Fruit fly (Drosophila melanogaster) whole organism, embryonic: ENCODE measurements around the gene CG4025.

Experiments used
- CG10321 ChIP-seq: fragments of 200-800 bp; sonication (Bioruptor generic); IDR thresholded peaks from 2 replicates; pipeline ENCODE4 v1.3.6; 2022; ENCODE audit warnings: missing biosample characterization, missing genetic modification characterization
- CG11456 ChIP-seq: fragments of 200-800 bp; sonication (Bioruptor generic); IDR thresholded peaks from 3 replicates; pipeline ENCODE4 v1.3.6; 2022; ENCODE audit warnings: missing biosample characterization, missing genetic modification characterization
- CG11695 ChIP-seq: fragments of 200-800 bp; sonication (Bioruptor generic); IDR thresholded peaks from 3 replicates; pipeline ENCODE4 v1.3.6; 2022; ENCODE audit warnings: missing biosample characterization, missing genetic modification characterization
- CG11696 ChIP-seq: fragments of 200-800 bp; sonication (Bioruptor generic); IDR thresholded peaks from 2 replicates; pipeline ENCODE4 v1.3.6; 2022; ENCODE audit warnings: missing biosample characterization, missing genetic modification characterization
- CG11723 ChIP-seq: fragments of 200-800 bp; sonication (Bioruptor generic); optimal IDR thresholded peaks from 2 replicates; lab custom pipeline; 2017; ENCODE audit warnings: missing biosample characterization, mild to moderate bottlenecking, missing genetic modification characterization
- CG13424 ChIP-seq: fragments of 200-800 bp; sonication (Bioruptor generic); optimal IDR thresholded peaks from 2 replicates; lab custom pipeline; 2019; ENCODE audit warnings: missing biosample characterization, mild to moderate bottlenecking, missing genetic modification characterization, moderate library complexity
- CG1647 ChIP-seq: fragments of 200-800 bp; sonication (Bioruptor generic); optimal IDR thresholded peaks from 3 replicates; lab custom pipeline; 2016; ENCODE audit warnings: missing biosample characterization, missing genetic modification characterization
- CG16815 ChIP-seq: fragments of 200-800 bp; sonication (Bioruptor generic); optimal IDR thresholded peaks from 3 replicates; lab custom pipeline; 2017; ENCODE audit warnings: missing biosample characterization, mild to moderate bottlenecking, missing genetic modification characterization
- CG1832 ChIP-seq: fragments of 200-800 bp; sonication (Bioruptor generic); optimal IDR thresholded peaks from 2 replicates; lab custom pipeline; 2017; ENCODE audit warnings: missing biosample characterization, mild to moderate bottlenecking, missing genetic modification characterization, inconsistent platforms
- CG18599 ChIP-seq: fragments of 200-800 bp; sonication (Bioruptor generic); optimal IDR thresholded peaks from 3 replicates; lab custom pipeline; 2017; ENCODE audit warnings: missing biosample characterization, missing genetic modification characterization, mild to moderate bottlenecking, moderate library complexity, missing genetic modification reagents
- CG2875 ChIP-seq: fragments of 200-800 bp; sonication (Bioruptor generic); optimal IDR thresholded peaks from 2 replicates; lab custom pipeline; 2017; ENCODE audit warnings: missing biosample characterization, mild to moderate bottlenecking, missing genetic modification characterization, missing genetic modification reagents
- CG31224 ChIP-seq: fragments of 200-800 bp; sonication (Bioruptor generic); IDR thresholded peaks from 2 replicates; pipeline ENCODE4 v1.3.6; 2022; ENCODE audit warnings: missing biosample characterization, missing genetic modification characterization
- CG4617 ChIP-seq: fragments of 200-800 bp; sonication (Bioruptor generic); optimal IDR thresholded peaks from 3 replicates; lab custom pipeline; 2016; ENCODE audit warnings: missing biosample characterization, missing genetic modification characterization, borderline replicate concordance
- CG6175 ChIP-seq: fragments of 200-800 bp; sonication (Bioruptor generic); IDR thresholded peaks from 3 replicates; pipeline ENCODE4 v1.3.6; 2022; ENCODE audit warnings: missing biosample characterization, missing genetic modification characterization
- CG6791 ChIP-seq: fragments of 200-800 bp; sonication (Bioruptor generic); IDR thresholded peaks from 3 replicates; pipeline ENCODE4 v1.3.6; 2022; ENCODE audit warnings: missing biosample characterization, missing genetic modification characterization; ENCODE audit not compliant: partially characterized antibody
- CG8388 ChIP-seq: fragments of 200-800 bp; sonication (Bioruptor generic); optimal IDR thresholded peaks from 2 replicates; lab custom pipeline; 2019; ENCODE audit warnings: missing biosample characterization, mild to moderate bottlenecking, missing genetic modification characterization, moderate library complexity
- CG9609 ChIP-seq: fragments of 200-800 bp; sonication (Bioruptor generic); optimal IDR thresholded peaks from 3 replicates; lab custom pipeline; 2016; ENCODE audit warnings: missing biosample characterization, missing genetic modification characterization
- CTCF ChIP-seq: fragments of 200-800 bp; sonication (Bioruptor generic); optimal IDR thresholded peaks from 2 replicates; lab custom pipeline; 2017; ENCODE audit warnings: missing biosample characterization, mild to moderate bottlenecking, missing genetic modification characterization, moderate library complexity
- CkIIα-i1 ChIP-seq: fragments of 200-800 bp; sonication (Bioruptor generic); IDR thresholded peaks from 2 replicates; pipeline ENCODE4 v1.3.6; 2022; ENCODE audit warnings: missing biosample characterization, missing genetic modification characterization
- Dek ChIP-seq: fragments of 200-800 bp; sonication (Bioruptor generic); optimal IDR thresholded peaks from 3 replicates; lab custom pipeline; 2019; ENCODE audit warnings: missing biosample characterization, mild to moderate bottlenecking, missing genetic modification characterization, moderate library complexity
- Doc2 ChIP-seq: fragments of 200-800 bp; sonication (Bioruptor generic); IDR thresholded peaks from 2 replicates; pipeline ENCODE4 v1.3.6; 2022; ENCODE audit warnings: missing biosample characterization, missing genetic modification characterization
- Lpt ChIP-seq: fragments of >200 bp; optimal IDR thresholded peaks from 2 replicates; lab custom pipeline; 2018; ENCODE audit warnings: missing biosample characterization, missing genetic modification characterization
- Max ChIP-seq: fragments of 200-800 bp; sonication (Bioruptor generic); optimal IDR thresholded peaks from 2 replicates; lab custom pipeline; 2016; ENCODE audit warnings: missing biosample characterization, mild to moderate bottlenecking, missing genetic modification characterization
- Meics ChIP-seq: fragments of 200-800 bp; sonication (Bioruptor generic); optimal IDR thresholded peaks from 2 replicates; lab custom pipeline; 2017; ENCODE audit warnings: missing biosample characterization, mild to moderate bottlenecking, missing genetic modification characterization
- Mes4 ChIP-seq: fragments of 200-800 bp; sonication (Bioruptor generic); optimal IDR thresholded peaks from 2 replicates; lab custom pipeline; 2016; ENCODE audit warnings: missing biosample characterization, missing genetic modification characterization
- Ssrp ChIP-seq: fragments of 200-800 bp; sonication (Bioruptor generic); optimal IDR thresholded peaks from 2 replicates; lab custom pipeline; 2018; ENCODE audit warnings: missing biosample characterization, mild to moderate bottlenecking, missing genetic modification characterization, moderate library complexity
- Vsx1 ChIP-seq: fragments of 200-800 bp; sonication (Bioruptor generic); optimal IDR thresholded peaks from 2 replicates; lab custom pipeline; 2017; ENCODE audit warnings: missing biosample characterization, mild to moderate bottlenecking, missing genetic modification characterization, missing genetic modification reagents
- ato ChIP-seq: fragments of 200-800 bp; sonication (Bioruptor generic); IDR thresholded peaks from 2 replicates; pipeline ENCODE4 v1.3.6; 2022; ENCODE audit warnings: missing biosample characterization, missing genetic modification characterization; ENCODE audit not compliant: partially characterized antibody
- bab2 ChIP-seq: fragments of 200-800 bp; sonication (Bioruptor generic); optimal IDR thresholded peaks from 2 replicates; lab custom pipeline; 2016; ENCODE audit warnings: missing biosample characterization, missing genetic modification characterization
- bsh ChIP-seq, 2 experiments: fragments of 200-800 bp; sonication (Bioruptor generic); optimal IDR thresholded peaks; 2 replicates each; lab custom pipeline; 2017 to 2018; ENCODE audit warnings: mild to moderate bottlenecking in 2 of 2, missing biosample characterization in 2 of 2, missing genetic modification characterization in 2 of 2, moderate library complexity in 1 of 2
- crp ChIP-seq, 2 experiments: fragments of 200-800 bp; sonication (Bioruptor generic); optimal IDR thresholded peaks; 2 replicates in 1 of 2; 3 replicates in 1 of 2; lab custom pipeline; 2017; ENCODE audit warnings: missing biosample characterization in 2 of 2, missing genetic modification characterization in 2 of 2, mild to moderate bottlenecking in 1 of 2, moderate library complexity in 1 of 2
- gcm ChIP-seq: fragments of 200-800 bp; sonication (Bioruptor generic); optimal IDR thresholded peaks from 2 replicates; lab custom pipeline; 2019; ENCODE audit warnings: missing biosample characterization, mild to moderate bottlenecking, missing genetic modification characterization, moderate library complexity
- grau ChIP-seq: fragments of 200-800 bp; optimal IDR thresholded peaks from 3 replicates; lab custom pipeline; 2019; ENCODE audit warnings: missing biosample characterization, mild to moderate bottlenecking, missing genetic modification characterization, moderate library complexity
- jing ChIP-seq: fragments of 200-800 bp; sonication (Bioruptor generic); optimal IDR thresholded peaks from 2 replicates; lab custom pipeline; 2018; ENCODE audit warnings: missing biosample characterization, mild to moderate bottlenecking, missing genetic modification characterization
- kah ChIP-seq: fragments of 200-800 bp; sonication (Bioruptor generic); optimal IDR thresholded peaks from 2 replicates; lab custom pipeline; 2018; ENCODE audit warnings: missing biosample characterization, mild to moderate bottlenecking, missing genetic modification characterization
- lov ChIP-seq, 2 experiments: fragments of 200-800 bp in 1 of 2; fragments of >200 bp in 1 of 2; sonication (Bioruptor generic) in 1 of 2; IDR thresholded peaks in 1 of 2; optimal IDR thresholded peaks in 1 of 2; 2 replicates in 1 of 2; 3 replicates in 1 of 2; pipeline versions ENCODE4 v1.3.6 to Lab custom; 2017 to 2022; ENCODE audit warnings: missing biosample characterization in 1 of 2, missing genetic modification characterization in 1 of 2
- mirr ChIP-seq: fragments of 200-800 bp; sonication (Bioruptor generic); optimal IDR thresholded peaks from 3 replicates; lab custom pipeline; 2018; ENCODE audit warnings: missing biosample characterization, mild to moderate bottlenecking, missing genetic modification characterization
- nerfin-2 ChIP-seq: fragments of 200-800 bp; sonication (Bioruptor generic); IDR thresholded peaks from 2 replicates; pipeline ENCODE4 v1.3.6; 2022; ENCODE audit warnings: missing biosample characterization, missing genetic modification characterization; ENCODE audit not compliant: partially characterized antibody
- pnt ChIP-seq: fragments of 200-800 bp; sonication (Bioruptor generic); optimal IDR thresholded peaks from 3 replicates; lab custom pipeline; 2016; ENCODE audit warnings: missing biosample characterization, missing genetic modification characterization
- prd ChIP-seq, 3 experiments: fragments of >200 bp in 2 of 3; fragments of 200-800 bp in 1 of 3; sonication (Bioruptor generic) in 1 of 3; optimal IDR thresholded peaks in 2 of 3; IDR thresholded peaks in 1 of 3; 2 replicates in 2 of 3; 3 replicates in 1 of 3; pipeline versions ENCODE4 v1.3.6 to Lab custom; 2017 to 2022; ENCODE audit warnings: missing biosample characterization in 1 of 3, missing genetic modification characterization in 1 of 3
- psq ChIP-seq: fragments of 200-800 bp; sonication (Bioruptor generic); optimal IDR thresholded peaks from 2 replicates; lab custom pipeline; 2017; ENCODE audit warnings: missing biosample characterization, missing genetic modification characterization
- sima ChIP-seq: fragments of 200-800 bp; sonication (Bioruptor generic); optimal IDR thresholded peaks from 2 replicates; lab custom pipeline; 2016; ENCODE audit warnings: missing biosample characterization, missing genetic modification characterization
- sob ChIP-seq: fragments of 200-800 bp; sonication (Bioruptor generic); IDR thresholded peaks from 2 replicates; pipeline ENCODE4 v1.3.6; 2022; ENCODE audit warnings: missing biosample characterization, missing genetic modification characterization
- sr ChIP-seq: fragments of 200-800 bp; sonication (Bioruptor generic); IDR thresholded peaks from 3 replicates; pipeline ENCODE4 v1.3.6; 2022; ENCODE audit warnings: missing biosample characterization, missing genetic modification characterization
- stwl ChIP-seq: fragments of 200-800 bp; sonication (Bioruptor generic); optimal IDR thresholded peaks from 3 replicates; lab custom pipeline; 2018; ENCODE audit warnings: missing biosample characterization, mild to moderate bottlenecking, missing genetic modification characterization, moderate library complexity
- tio ChIP-seq: fragments of 200-800 bp; sonication (Bioruptor generic); optimal IDR thresholded peaks from 2 replicates; lab custom pipeline; 2017; ENCODE audit warnings: missing biosample characterization, missing genetic modification characterization, inconsistent platforms
- ttk ChIP-seq: fragments of 200-800 bp; sonication (Bioruptor generic); IDR thresholded peaks from 2 replicates; pipeline ENCODE4 v2.1.2; 2022; ENCODE audit warnings: missing biosample characterization, missing genetic modification characterization
- tx ChIP-seq: fragments of 200-800 bp; sonication (Bioruptor generic); optimal IDR thresholded peaks from 2 replicates; lab custom pipeline; 2016; ENCODE audit warnings: missing biosample characterization, missing genetic modification characterization
- vvl ChIP-seq: fragments of 200-800 bp; sonication (Bioruptor generic); IDR thresholded peaks from 2 replicates; pipeline ENCODE4 v1.3.6; 2022; ENCODE audit warnings: missing biosample characterization, missing genetic modification characterization
- yki ChIP-seq: fragments of >200 bp; optimal IDR thresholded peaks from 3 replicates; lab custom pipeline; 2018

Gene CG4025

DNA sequence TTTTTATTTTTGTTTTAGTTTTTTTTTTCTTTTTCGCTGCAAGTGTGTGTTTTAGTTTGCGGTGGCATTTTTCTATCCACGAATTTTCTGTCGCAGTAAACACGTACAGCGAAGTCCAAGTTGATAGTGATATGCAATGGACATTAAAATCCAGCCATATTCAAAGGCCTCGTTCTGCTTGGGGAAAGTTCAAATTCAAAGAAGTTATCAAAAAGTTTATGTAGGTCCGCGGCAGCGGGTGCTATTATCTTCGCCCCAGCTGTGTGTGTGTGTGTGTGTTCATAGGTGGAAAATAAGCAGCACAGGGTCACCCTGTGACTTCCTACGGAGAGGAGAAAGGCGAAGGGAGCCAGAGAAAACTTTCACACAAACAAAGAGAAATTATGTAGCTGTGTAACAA lies 10.7 kb downstream of the CG4025 start (continued):
- TF ChIP-seq psq (GFP tag; lab: Kevin White, UChicago) (no peak), nerfin-2 (GFP tag; lab: Robert Waterston, UW) (no peak), Max (GFP tag; lab: Kevin White, UChicago) (no peak), gcm (peak; percentile 21), CG8388 (GFP tag; lab: Kevin White, UChicago) (peak; percentile 70), vvl (GFP tag; lab: Robert Waterston, UW) (peak; percentile 84), CG10321 (GFP tag; lab: Robert Waterston, UW) (peak; percentile 62), lov (optimal IDR thresholded peaks at IDR 0.05; lab: Kevin White, UChicago) (no peak), lov (GFP tag; IDR thresholded peaks at IDR 0.05; lab: Robert Waterston, UW) (0 out of 3 replicates have a peak, but pooled peaks have one; percentile 48), jing (GFP tag; lab: Kevin White, UChicago) (peak; percentile 66), Lpt (GFP tag; lab: Kevin White, UChicago) (no peak), Meics (peak; percentile 33), CG6791 (GFP tag; lab: Robert Waterston, UW) (no peak), pnt (GFP tag; lab: Kevin White, UChicago) (no peak), CG11695 (peak; percentile 53; the same call in 1 of the 3 replicates), CG1832 (GFP tag; lab: Kevin White, UChicago) (no peak), tx (GFP tag; lab: Kevin White, UChicago) (peak; percentile 36), grau (tag; lab: Kevin White, UChicago) (peak; percentile 60), CG2875 (GFP tag; lab: Kevin White, UChicago) (peak; percentile 47), CG31224 (GFP tag; lab: Robert Waterston, UW) (peak; percentile 44; the same call in 1 of the 2 replicates), CG11696 (peak; percentile 87), Vsx1 (GFP tag; lab: Kevin White, UChicago) (no peak), Mes4 (GFP tag; lab: Kevin White, UChicago) (peak; percentile 64), CG1647 (no peak), Doc2 (GFP tag; lab: Robert Waterston, UW) (no peak), ato (GFP tag; lab: Robert Waterston, UW) (no peak), sr (GFP tag; lab: Robert Waterston, UW) (no peak; the same call in 2 of the 3 replicates), kah (GFP tag; lab: Kevin White, UChicago) (peak; percentile 39), Dek (peak; percentile 35), bsh (GFP tag; optimal IDR thresholded peaks at IDR 0.05; lab: Kevin White, UChicago) (peak; percentile 40 to 74), CG9609 (GFP tag; lab: Kevin White, UChicago) (peak; percentile 34), CG6175 (GFP tag; lab: Robert Waterston, UW) (0 out of 3 replicates have a peak, but pooled peaks have one; percentile 24), yki (lab: Kevin White, UChicago) (no peak), CG13424 (tag; lab: Kevin White, UChicago) (peak; percentile 47), CG4617 (GFP tag; lab: Kevin White, UChicago) (no peak), sima (GFP tag; lab: Kevin White, UChicago) (no peak), crp (GFP tag; optimal IDR thresholded peaks at IDR 0.05; lab: Kevin White, UChicago) (no peak), stwl (no peak), bab2 (GFP tag; lab: Kevin White, UChicago) (peak; percentile 70), CG11723 (GFP tag; lab: Kevin White, UChicago) (peak; percentile 51), sob (GFP tag; lab: Robert Waterston, UW) (peak; percentile 47; the same call in 1 of the 2 replicates), CTCF (GFP tag; lab: Kevin White, UChicago) (no peak), CG11456 (GFP tag; lab: Robert Waterston, UW) (0 out of 3 replicates have a peak, but pooled peaks have one; percentile 52), mirr (no peak), CG16815 (GFP tag; lab: Kevin White, UChicago) (peak; percentile 52), CkIIα-i1 (GFP tag; lab: Robert Waterston, UW) (no peak), Ssrp (tag; lab: Kevin White, UChicago) (peak; percentile 44), ttk (GFP tag; lab: Robert Waterston, UW) (peak; percentile 36), tio (GFP tag; lab: Kevin White, UChicago) (no peak), CG18599 (GFP tag; lab: Kevin White, UChicago) (peak; percentile 66), prd (optimal IDR thresholded peaks at IDR 0.05; lab: Kevin White, UChicago) (no peak), prd (GFP tag; IDR thresholded peaks at IDR 0.05; lab: Robert Waterston, UW) (peak; percentile 82)
